Worm (Caenorhabditis elegans) whole organism, L2 larva: ENCODE measurements around the gene spp-31.

Experiments
- F13H6.1 ChIP-seq: sonication (generic microtip); optimal IDR thresholded peaks from 2 replicates; lab custom pipeline; 2016; ENCODE audit warnings: missing genetic modification characterization, missing compliant biosample characterization
- R02D3.7 ChIP-seq: fragments of 150-350 bp; optimal IDR thresholded peaks from 2 replicates; lab custom pipeline; 2014; ENCODE audit warnings: missing biosample characterization, missing genetic modification characterization
- ZK546.5 ChIP-seq: sonication (generic microtip); optimal IDR thresholded peaks from 2 replicates; lab custom pipeline; 2017; ENCODE audit warnings: missing biosample characterization, missing genetic modification characterization
- lin-39 ChIP-seq: fragments of 150-350 bp; optimal IDR thresholded peaks from 2 replicates; lab custom pipeline; 2014; ENCODE audit warnings: missing biosample characterization, missing genetic modification reagents, missing genetic modification characterization
- mdl-1 ChIP-seq, 2 experiments: fragments of 150-350 bp in 1 of 2; sonication (generic microtip) in 1 of 2; optimal IDR thresholded peaks; 2 replicates each; lab custom pipeline; 2017; ENCODE audit warnings: missing biosample characterization in 2 of 2, missing genetic modification characterization in 2 of 2
- nhr-237 ChIP-seq: fragments of 150-350 bp; optimal IDR thresholded peaks from 2 replicates; lab custom pipeline; 2014; ENCODE audit warnings: missing biosample characterization, missing genetic modification characterization
- nhr-25 ChIP-seq: fragments of 150-350 bp; sonication (generic microtip); optimal IDR thresholded peaks from 3 replicates; lab custom pipeline; 2014; ENCODE audit warnings: missing biosample characterization, missing genetic modification characterization
- nhr-6 ChIP-seq: fragments of 150-350 bp; optimal IDR thresholded peaks from 2 replicates; lab custom pipeline; 2014; ENCODE audit warnings: missing biosample characterization, missing genetic modification characterization

DNA sequence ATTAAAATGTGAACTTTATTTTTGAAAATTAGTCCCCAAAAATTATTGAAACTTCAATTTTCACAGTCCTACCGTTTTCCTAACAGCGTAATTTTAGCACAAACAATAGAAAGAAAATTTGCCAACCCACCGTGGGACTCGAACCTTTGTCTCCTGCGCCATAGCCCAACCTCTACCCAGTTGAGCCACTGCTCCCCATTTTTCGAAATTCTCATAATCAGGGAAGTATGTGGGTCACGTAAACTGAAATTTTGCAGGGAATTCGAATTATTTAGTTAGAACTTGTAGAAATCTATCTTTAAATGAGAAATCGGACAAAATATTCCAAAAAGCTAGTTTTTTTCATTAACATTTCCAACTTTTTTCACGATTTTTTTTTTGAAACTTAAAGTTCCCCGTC lies 26.0 kb upstream of the spp-31 start:
- TF ChIP-seq nhr-6 (tag; lab: Kevin White, UChicago) (no peak), lin-39 (tag; lab: Kevin White, UChicago) (no peak), nhr-25 (tag; lab: Kevin White, UChicago) (no peak), nhr-237 (tag; lab: Kevin White, UChicago) (no peak), ZK546.5 (tag; lab: Kevin White, UChicago) (no peak), F13H6.1 (no peak), mdl-1 (tag; optimal IDR thresholded peaks at IDR 0.05; lab: Kevin White, UChicago) (no peak), R02D3.7 (tag; lab: Kevin White, UChicago) (no peak)
